Fruit fly (Drosophila melanogaster) whole organism, embryonic: ENCODE results near the gene mad2.

Experiments used
- Atf6 ChIP-seq: fragments of 200-800 bp; sonication (Bioruptor generic); IDR thresholded peaks from 2 replicates; pipeline ENCODE4 v1.3.6; 2022; ENCODE audit warnings: missing biosample characterization, missing genetic modification characterization
- CG10366 ChIP-seq: fragments of 200-800 bp; sonication (Bioruptor generic); IDR thresholded peaks from 2 replicates; pipeline ENCODE4 v1.3.6; 2022; ENCODE audit warnings: missing biosample characterization, missing genetic modification characterization
- CG12299 ChIP-seq: fragments of 200-800 bp; sonication (Bioruptor generic); optimal IDR thresholded peaks from 2 replicates; lab custom pipeline; 2018; ENCODE audit warnings: missing biosample characterization, mild to moderate bottlenecking, missing genetic modification characterization
- CG12769 ChIP-seq: fragments of 200-800 bp; sonication (Bioruptor generic); optimal IDR thresholded peaks from 2 replicates; lab custom pipeline; 2019; ENCODE audit warnings: missing biosample characterization, mild to moderate bottlenecking, missing genetic modification characterization, moderate library complexity
- CG14710 ChIP-seq: fragments of 200-800 bp; sonication (Bioruptor generic); optimal IDR thresholded peaks from 3 replicates; lab custom pipeline; 2019; ENCODE audit warnings: missing biosample characterization, mild to moderate bottlenecking, missing genetic modification characterization, moderate library complexity
- CG15696 ChIP-seq: fragments of 200-800 bp; sonication (Bioruptor generic); optimal IDR thresholded peaks from 2 replicates; lab custom pipeline; 2019; ENCODE audit warnings: missing biosample characterization, mild to moderate bottlenecking, missing genetic modification characterization, moderate library complexity
- CG1602 ChIP-seq: fragments of 200-800 bp; sonication (Bioruptor generic); optimal IDR thresholded peaks from 3 replicates; lab custom pipeline; 2016; ENCODE audit warnings: missing biosample characterization, missing genetic modification characterization
- CG17186 ChIP-seq: fragments of 200-800 bp; sonication (Bioruptor generic); optimal IDR thresholded peaks from 3 replicates; lab custom pipeline; 2017; ENCODE audit warnings: missing biosample characterization, missing genetic modification reagents, missing genetic modification characterization
- CG17385 ChIP-seq: fragments of 200-800 bp; sonication (Bioruptor generic); optimal IDR thresholded peaks from 3 replicates; lab custom pipeline; 2018; ENCODE audit warnings: missing biosample characterization, mild to moderate bottlenecking, missing genetic modification characterization
- CG17829 ChIP-seq: fragments of 200-800 bp; optimal IDR thresholded peaks from 2 replicates; lab custom pipeline; 2019; ENCODE audit warnings: missing biosample characterization, mild to moderate bottlenecking, missing genetic modification characterization, moderate library complexity
- CG17912 ChIP-seq: fragments of 200-800 bp; sonication (Bioruptor generic); optimal IDR thresholded peaks from 2 replicates; lab custom pipeline; 2018; ENCODE audit warnings: missing biosample characterization, mild to moderate bottlenecking, missing genetic modification characterization
- CG18599 ChIP-seq: fragments of 200-800 bp; sonication (Bioruptor generic); optimal IDR thresholded peaks from 3 replicates; lab custom pipeline; 2017; ENCODE audit warnings: missing biosample characterization, missing genetic modification characterization, mild to moderate bottlenecking, moderate library complexity, missing genetic modification reagents
- CG2116 ChIP-seq: fragments of 200-800 bp; sonication (Bioruptor generic); optimal IDR thresholded peaks from 3 replicates; lab custom pipeline; 2018; ENCODE audit warnings: missing biosample characterization, mild to moderate bottlenecking, missing genetic modification characterization
- CG2120 ChIP-seq: fragments of 200-800 bp; sonication (Bioruptor generic); optimal IDR thresholded peaks from 3 replicates; lab custom pipeline; 2016; ENCODE audit warnings: missing biosample characterization, missing genetic modification characterization
- CG2712 ChIP-seq: fragments of 200-800 bp; optimal IDR thresholded peaks from 3 replicates; lab custom pipeline; 2019; ENCODE audit warnings: missing biosample characterization, mild to moderate bottlenecking, missing genetic modification characterization, moderate library complexity
- CG2875 ChIP-seq: fragments of 200-800 bp; sonication (Bioruptor generic); optimal IDR thresholded peaks from 2 replicates; lab custom pipeline; 2017; ENCODE audit warnings: missing biosample characterization, mild to moderate bottlenecking, missing genetic modification characterization, missing genetic modification reagents
- CG33213 ChIP-seq: fragments of 200-800 bp; sonication (Bioruptor generic); optimal IDR thresholded peaks from 3 replicates; lab custom pipeline; 2016; ENCODE audit warnings: missing biosample characterization, missing genetic modification characterization
- CG34376 ChIP-seq: fragments of 200-800 bp; sonication (Bioruptor generic); optimal IDR thresholded peaks from 2 replicates; lab custom pipeline; 2018; ENCODE audit warnings: missing biosample characterization, mild to moderate bottlenecking, missing genetic modification characterization
- CG34422 ChIP-seq: fragments of 200-800 bp; sonication (Bioruptor generic); IDR thresholded peaks from 3 replicates; pipeline ENCODE4 v1.3.6; 2022; ENCODE audit warnings: missing biosample characterization, missing genetic modification characterization
- CG3995 ChIP-seq: fragments of 200-800 bp; sonication (Bioruptor generic); optimal IDR thresholded peaks from 3 replicates; lab custom pipeline; 2016; ENCODE audit warnings: missing biosample characterization, missing genetic modification characterization
- CG42726 ChIP-seq: fragments of 200-800 bp; sonication (Bioruptor generic); IDR thresholded peaks from 2 replicates; pipeline ENCODE4 v1.3.6; 2022; ENCODE audit warnings: missing biosample characterization, missing genetic modification characterization; ENCODE audit not compliant: partially characterized antibody
- CG4617 ChIP-seq: fragments of 200-800 bp; sonication (Bioruptor generic); optimal IDR thresholded peaks from 3 replicates; lab custom pipeline; 2016; ENCODE audit warnings: missing biosample characterization, missing genetic modification characterization, borderline replicate concordance
- CG6854 ChIP-seq: fragments of 200-800 bp; sonication (Bioruptor generic); optimal IDR thresholded peaks from 3 replicates; lab custom pipeline; 2017; ENCODE audit warnings: missing biosample characterization, mild to moderate bottlenecking, missing genetic modification characterization
- CG7357 ChIP-seq: fragments of 200-800 bp; sonication (Bioruptor generic); IDR thresholded peaks from 3 replicates; pipeline ENCODE4 v1.3.6; 2022; ENCODE audit warnings: missing biosample characterization, missing genetic modification characterization
- Dek ChIP-seq: fragments of 200-800 bp; sonication (Bioruptor generic); optimal IDR thresholded peaks from 3 replicates; lab custom pipeline; 2019; ENCODE audit warnings: missing biosample characterization, mild to moderate bottlenecking, missing genetic modification characterization, moderate library complexity
- Dp ChIP-seq: fragments of 200-800 bp; sonication (Bioruptor generic); optimal IDR thresholded peaks from 2 replicates; lab custom pipeline; 2018; ENCODE audit warnings: missing biosample characterization, mild to moderate bottlenecking, missing genetic modification characterization, moderate library complexity
- Drgx ChIP-seq: fragments of 200-800 bp; sonication (Bioruptor generic); IDR thresholded peaks from 2 replicates; pipeline ENCODE4 v1.3.6; 2022; ENCODE audit warnings: missing biosample characterization, missing genetic modification characterization
- E2f2 ChIP-seq: fragments of 200-800 bp; sonication (Bioruptor generic); IDR thresholded peaks from 2 replicates; pipeline ENCODE4 v1.3.6; 2022; ENCODE audit warnings: missing biosample characterization, missing genetic modification characterization
- Fer1 ChIP-seq: fragments of 200-800 bp; sonication (Bioruptor generic); optimal IDR thresholded peaks from 2 replicates; lab custom pipeline; 2017; ENCODE audit warnings: missing biosample characterization, mild to moderate bottlenecking, missing genetic modification characterization
- Hmx ChIP-seq: fragments of 200-800 bp; sonication (Bioruptor generic); optimal IDR thresholded peaks from 2 replicates; lab custom pipeline; 2016; ENCODE audit warnings: missing biosample characterization, missing genetic modification characterization
- MBD-R2 ChIP-seq: fragments of 200-800 bp; sonication (Bioruptor generic); IDR thresholded peaks from 2 replicates; pipeline ENCODE4 v1.3.6; 2022; ENCODE audit warnings: missing biosample characterization, missing genetic modification characterization
- NC2β ChIP-seq: fragments of 200-800 bp; sonication (Bioruptor generic); optimal IDR thresholded peaks from 2 replicates; lab custom pipeline; 2016; ENCODE audit warnings: missing biosample characterization, missing genetic modification characterization
- Pdp1 ChIP-seq, 2 experiments: fragments of 200-800 bp; sonication (Bioruptor generic); optimal IDR thresholded peaks; 3 replicates each; lab custom pipeline; 2016; ENCODE audit warnings: missing biosample characterization in 2 of 2, missing genetic modification characterization in 2 of 2, mild to moderate bottlenecking in 1 of 2, moderate library complexity in 1 of 2
- Side ChIP-seq: fragments of 200-800 bp; sonication (Bioruptor generic); optimal IDR thresholded peaks from 2 replicates; lab custom pipeline; 2016; ENCODE audit warnings: missing biosample characterization, missing genetic modification characterization
- ab ChIP-seq: fragments of 200-800 bp; sonication (Bioruptor generic); optimal IDR thresholded peaks from 2 replicates; lab custom pipeline; 2016; ENCODE audit warnings: missing biosample characterization, missing genetic modification characterization
- caup ChIP-seq: fragments of 200-800 bp; sonication (Bioruptor generic); optimal IDR thresholded peaks from 3 replicates; lab custom pipeline; 2017; ENCODE audit warnings: missing biosample characterization, mild to moderate bottlenecking, missing genetic modification characterization, moderate library complexity; ENCODE audit not compliant: severe bottlenecking
- dm ChIP-seq: fragments of 200-800 bp; sonication (Bioruptor generic); optimal IDR thresholded peaks from 3 replicates; lab custom pipeline; 2016; ENCODE audit warnings: missing biosample characterization, missing genetic modification characterization
- esg ChIP-seq: fragments of 200-800 bp; sonication (Bioruptor generic); conservative IDR thresholded peaks from 2 replicates; pipeline ENCODE4 v1.3.6; 2022; ENCODE audit warnings: missing biosample characterization, missing genetic modification characterization
- ewg ChIP-seq: fragments of 200-800 bp; sonication (Bioruptor generic); optimal IDR thresholded peaks from 3 replicates; lab custom pipeline; 2017; ENCODE audit warnings: mild to moderate bottlenecking, missing biosample characterization, missing genetic modification reagents, missing genetic modification characterization
- gfzf ChIP-seq: fragments of 200-800 bp; sonication (Bioruptor generic); optimal IDR thresholded peaks from 2 replicates; lab custom pipeline; 2016; ENCODE audit warnings: missing biosample characterization, mild to moderate bottlenecking, missing genetic modification characterization, moderate library complexity
- gsb ChIP-seq: fragments of 200-800 bp; sonication (Bioruptor generic); IDR thresholded peaks from 2 replicates; pipeline ENCODE4 v1.3.6; 2022; ENCODE audit warnings: missing biosample characterization, missing genetic modification characterization
- klu ChIP-seq: fragments of 200-800 bp; sonication (Bioruptor generic); IDR thresholded peaks from 2 replicates; pipeline ENCODE4 v1.3.6; 2022; ENCODE audit warnings: missing biosample characterization, missing genetic modification characterization
- lola ChIP-seq, 3 experiments: fragments of >200 bp in 2 of 3; fragments of 200-800 bp in 1 of 3; sonication (Bioruptor generic) in 1 of 3; optimal IDR thresholded peaks; 2 replicates each; lab custom pipeline; 2017 to 2019; ENCODE audit warnings: missing biosample characterization in 3 of 3, missing genetic modification characterization in 3 of 3, mild to moderate bottlenecking in 1 of 3, moderate library complexity in 1 of 3
- oc ChIP-seq: fragments of 200-800 bp; sonication (Bioruptor generic); optimal IDR thresholded peaks from 2 replicates; lab custom pipeline; 2018; ENCODE audit warnings: missing biosample characterization, mild to moderate bottlenecking, missing genetic modification characterization, moderate library complexity
- slp2 ChIP-seq: fragments of 200-800 bp; sonication (Bioruptor generic); optimal IDR thresholded peaks from 2 replicates; lab custom pipeline; 2016; ENCODE audit warnings: missing biosample characterization, missing genetic modification characterization
- sug ChIP-seq: fragments of 200-800 bp; optimal IDR thresholded peaks from 2 replicates; lab custom pipeline; 2019; ENCODE audit warnings: missing biosample characterization, mild to moderate bottlenecking, missing genetic modification characterization, moderate library complexity
- trem ChIP-seq: fragments of 200-800 bp; optimal IDR thresholded peaks from 3 replicates; lab custom pipeline; 2019; ENCODE audit warnings: missing biosample characterization, mild to moderate bottlenecking, missing genetic modification characterization, moderate library complexity
- unc-4 ChIP-seq: fragments of 200-800 bp; sonication (Bioruptor generic); IDR thresholded peaks from 2 replicates; pipeline ENCODE4 v1.3.6; 2022; ENCODE audit warnings: missing biosample characterization, missing genetic modification characterization; ENCODE audit not compliant: partially characterized antibody

The mad2 gene

DNA sequence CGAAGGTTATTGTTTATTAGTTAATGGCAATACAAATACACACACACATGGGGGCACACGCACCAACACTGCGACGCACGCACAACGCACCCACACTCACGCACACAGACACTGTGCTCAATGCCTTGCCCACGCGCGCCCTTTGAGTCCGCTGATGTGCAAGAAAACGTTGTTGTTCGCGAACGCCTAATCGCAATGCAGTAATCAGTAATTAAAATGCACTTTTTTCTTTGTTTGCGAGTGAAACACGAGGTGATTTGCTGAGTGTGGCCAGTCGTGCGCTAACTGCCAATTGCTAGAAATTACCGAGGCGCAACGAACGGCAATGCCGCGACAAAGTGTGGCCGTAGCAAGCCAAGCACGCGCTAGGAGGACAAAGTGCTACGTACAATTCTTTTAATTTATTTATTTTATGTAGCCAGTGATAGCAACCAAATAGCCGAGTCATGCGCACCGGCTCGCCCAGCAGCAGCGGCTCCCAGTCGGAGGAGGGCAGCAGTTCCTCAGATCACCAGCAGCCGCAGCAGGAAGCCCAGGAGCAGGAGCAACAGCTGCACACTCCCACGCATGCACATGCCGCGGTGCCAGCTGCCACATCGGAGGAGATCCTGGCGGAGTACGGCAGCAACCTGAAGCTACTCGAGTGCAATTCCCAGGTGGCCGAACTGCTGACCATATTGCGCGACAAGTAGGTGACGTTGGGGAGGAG is 2.1 kb downstream of the mad2 start, which contains the start of the genes S6k and kri (continued):
- TF ChIP-seq CG34376 (GFP tag; lab: Kevin White, UChicago), result peak; percentile 52
- no peak for TF ChIP-seq slp2 (GFP tag; lab: Kevin White, UChicago)
- TF ChIP-seq CG2875 (GFP tag; lab: Kevin White, UChicago), result no peak
- peak in 1 of 2 experiments; percentile 53 for TF ChIP-seq Pdp1 (GFP tag; optimal IDR thresholded peaks at IDR 0.05; lab: Kevin White, UChicago)
- peak; percentile 18 for TF ChIP-seq Dek (tag; lab: Kevin White, UChicago)
- TF ChIP-seq CG17912, result peak; percentile 46
- TF ChIP-seq ewg, result peak; percentile 76
- peak; percentile 58 for TF ChIP-seq CG33213 (GFP tag; lab: Kevin White, UChicago)
- peak; percentile 99 for TF ChIP-seq dm (GFP tag; lab: Kevin White, UChicago)
- TF ChIP-seq CG34422, result peak; percentile 38; the same call in 1 of the 3 replicates
- TF ChIP-seq gfzf (GFP tag; lab: Kevin White, UChicago), result peak; percentile 95
- no peak for TF ChIP-seq CG10366
- peak; percentile 87 for TF ChIP-seq MBD-R2 (GFP tag; lab: Robert Waterston, UW)
- TF ChIP-seq Atf6 (GFP tag; lab: Robert Waterston, UW), result 0 out of 2 replicates have a peak, but pooled peaks have one; percentile 21
- peak; percentile 81 for TF ChIP-seq trem
- TF ChIP-seq CG6854 (GFP tag; lab: Kevin White, UChicago), result peak; percentile 8
- TF ChIP-seq CG12299 (tag; lab: Kevin White, UChicago), result peak; percentile 62
- TF ChIP-seq gsb (GFP tag; lab: Robert Waterston, UW), result no peak
- peak; percentile 39 for TF ChIP-seq Dp (GFP tag; lab: Kevin White, UChicago)
- TF ChIP-seq CG17829 (tag; lab: Kevin White, UChicago), result peak; percentile 22
- peak; percentile 9 for TF ChIP-seq CG2712 (tag; lab: Kevin White, UChicago)
- peak; percentile 89 for TF ChIP-seq CG17186 (GFP tag; lab: Kevin White, UChicago)
- peak; percentile 77 for TF ChIP-seq sug (tag; lab: Kevin White, UChicago)
- TF ChIP-seq CG12769, result peak; percentile 68
- TF ChIP-seq CG2116, result peak; percentile 27
- TF ChIP-seq klu (GFP tag; lab: Robert Waterston, UW), result no peak
- no peak for TF ChIP-seq CG1602 (GFP tag; lab: Kevin White, UChicago)
- no peak for TF ChIP-seq CG15696 (tag; lab: Kevin White, UChicago)
- TF ChIP-seq CG2120 (GFP tag; lab: Kevin White, UChicago), result no peak
- TF ChIP-seq unc-4, result peak; percentile 48
- TF ChIP-seq oc (tag; lab: Kevin White, UChicago), result no peak
- peak; percentile 24; the same call in 1 of the 2 replicates for TF ChIP-seq E2f2
- peak; percentile 28 for TF ChIP-seq CG17385 (GFP tag; lab: Kevin White, UChicago)
- TF ChIP-seq CG42726 (GFP tag; lab: Robert Waterston, UW), result 0 out of 2 replicates have a peak, but pooled peaks have one; percentile 15
- no peak for TF ChIP-seq Hmx (GFP tag; lab: Kevin White, UChicago)
- TF ChIP-seq CG4617, result peak; percentile 98
- peak; percentile 44 for TF ChIP-seq CG3995 (GFP tag; lab: Kevin White, UChicago)
- TF ChIP-seq ab (GFP tag; lab: Kevin White, UChicago), result no peak
- TF ChIP-seq lola (GFP tag; optimal IDR thresholded peaks at IDR 0.05; lab: Kevin White, UChicago), result no peak
- TF ChIP-seq CG7357, result no peak
- TF ChIP-seq NC2β, result peak; percentile 37
- no peak for TF ChIP-seq Drgx (GFP tag; lab: Robert Waterston, UW)
- TF ChIP-seq CG14710 (tag; lab: Kevin White, UChicago), result peak; percentile 52
- TF ChIP-seq caup (GFP tag; lab: Kevin White, UChicago), result no peak
- TF ChIP-seq Fer1 (GFP tag; lab: Kevin White, UChicago), result peak; percentile 69
- no peak for TF ChIP-seq esg (GFP tag; lab: Robert Waterston, UW)
- no peak for TF ChIP-seq Side
- peak; percentile 16 for TF ChIP-seq CG18599 (GFP tag; lab: Kevin White, UChicago)
